Worm (Caenorhabditis elegans) whole organism, L1 larva: ENCODE data around the gene nhr-109.

Experiments used
- C04F5.9 ChIP-seq: sonication (generic microtip); optimal IDR thresholded peaks from 2 replicates; lab custom pipeline; 2016; ENCODE audit warnings: missing genetic modification characterization, missing compliant biosample characterization
- Y116A8C.19 ChIP-seq: sonication (generic microtip); optimal IDR thresholded peaks from 2 replicates; lab custom pipeline; 2016; ENCODE audit warnings: missing compliant biosample characterization, missing genetic modification characterization, borderline replicate concordance
- alr-1 ChIP-seq: fragments of 200-800 bp; sonication (Bioruptor generic); optimal IDR thresholded peaks from 2 replicates; lab custom pipeline; 2018; ENCODE audit warnings: borderline replicate concordance, mild to moderate bottlenecking, missing genetic modification characterization, missing compliant biosample characterization
- ama-1 ChIP-seq: fragments of 150-350 bp; optimal IDR thresholded peaks from 2 replicates; lab custom pipeline; 2014
- blmp-1 ChIP-seq: fragments of 150-350 bp; optimal IDR thresholded peaks from 2 replicates; lab custom pipeline; 2014; ENCODE audit warnings: missing biosample characterization, missing genetic modification characterization
- ceh-63 ChIP-seq: fragments of 200-800 bp; sonication (Bioruptor generic); optimal IDR thresholded peaks from 2 replicates; lab custom pipeline; 2018; ENCODE audit warnings: mild to moderate bottlenecking, missing genetic modification characterization, missing compliant biosample characterization
- dpl-1 ChIP-seq, 3 experiments: fragments of 150-350 bp in 2 of 3; sonication (generic microtip) in 1 of 3; optimal IDR thresholded peaks; 2 replicates each; lab custom pipeline; 2014 to 2017; ENCODE audit warnings: missing biosample characterization in 3 of 3, missing genetic modification characterization in 3 of 3, missing genetic modification reagents in 3 of 3
- dsc-1 ChIP-seq: sonication (generic microtip); optimal IDR thresholded peaks from 2 replicates; lab custom pipeline; 2016; ENCODE audit warnings: mild to moderate bottlenecking, missing genetic modification characterization, missing compliant biosample characterization
- efl-1 ChIP-seq, 4 experiments: fragments of 150-350 bp; optimal IDR thresholded peaks in 3 of 4; peaks in 1 of 4; 1 replicate in 1 of 4; 2 replicates in 3 of 4; lab custom pipeline; 2014; ENCODE audit warnings: missing biosample characterization in 2 of 4, missing genetic modification characterization in 2 of 4, missing genetic modification reagents in 2 of 4
- egl-13 ChIP-seq: sonication (generic microtip); optimal IDR thresholded peaks from 2 replicates; lab custom pipeline; 2016; ENCODE audit warnings: missing genotype, missing genetic modification reagents, missing genetic modification characterization, missing compliant biosample characterization
- elt-2 ChIP-seq: sonication (generic microtip); optimal IDR thresholded peaks from 2 replicates; lab custom pipeline; 2016; ENCODE audit warnings: missing genetic modification characterization, mild to moderate bottlenecking, inconsistent platforms, missing compliant biosample characterization, missing genetic modification reagents
- fos-1 ChIP-seq: fragments of 150-350 bp; optimal IDR thresholded peaks from 2 replicates; lab custom pipeline; 2014; ENCODE audit warnings: missing biosample characterization, missing genetic modification characterization
- grh-1 ChIP-seq: fragments of 200-800 bp; sonication (Bioruptor generic); IDR thresholded peaks from 2 replicates; pipeline ENCODE4 v1.3.6; 2022; ENCODE audit warnings: missing genetic modification reagents, missing genetic modification characterization, missing compliant biosample characterization
- hlh-4 ChIP-seq: sonication (generic microtip); optimal IDR thresholded peaks from 2 replicates; lab custom pipeline; 2016; ENCODE audit warnings: mild to moderate bottlenecking, missing genetic modification characterization, missing compliant biosample characterization
- irx-1 ChIP-seq: sonication (generic microtip); optimal IDR thresholded peaks from 2 replicates; lab custom pipeline; 2016; ENCODE audit warnings: missing genetic modification characterization, missing compliant biosample characterization
- isw-1 ChIP-seq: fragments of 200-800 bp; sonication (Bioruptor generic); IDR thresholded peaks from 2 replicates; pipeline ENCODE4 v1.3.6; 2022; ENCODE audit warnings: missing genetic modification characterization, missing compliant biosample characterization
- jun-1 ChIP-seq: fragments of 150-350 bp; optimal IDR thresholded peaks from 2 replicates; lab custom pipeline; 2014; ENCODE audit warnings: missing biosample characterization, missing genetic modification reagents, missing genetic modification characterization
- lin-13 ChIP-seq: fragments of 150-350 bp; optimal IDR thresholded peaks from 2 replicates; lab custom pipeline; 2014; ENCODE audit warnings: missing biosample characterization, missing genetic modification reagents, missing genetic modification characterization
- lin-14 ChIP-seq: fragments of 200-800 bp; sonication (Bioruptor generic); optimal IDR thresholded peaks from 2 replicates; lab custom pipeline; 2018; ENCODE audit warnings: mild to moderate bottlenecking, missing genetic modification characterization, moderate library complexity, missing compliant biosample characterization
- lin-35 ChIP-seq, 2 experiments: fragments of 150-350 bp; optimal IDR thresholded peaks; 2 replicates each; lab custom pipeline; 2014; ENCODE audit warnings: missing biosample characterization in 2 of 2, missing genetic modification characterization in 2 of 2, missing genetic modification reagents in 2 of 2
- lir-3 ChIP-seq: sonication (generic microtip); optimal IDR thresholded peaks from 2 replicates; lab custom pipeline; 2016; ENCODE audit warnings: mild to moderate bottlenecking, missing genetic modification characterization, moderate library complexity, missing compliant biosample characterization; ENCODE audit not compliant: poor library complexity
- mab-9 ChIP-seq: fragments of 200-800 bp; sonication (Bioruptor generic); IDR thresholded peaks from 2 replicates; pipeline ENCODE4 v1.3.6; 2022; ENCODE audit warnings: missing genetic modification reagents, missing genetic modification characterization, missing compliant biosample characterization
- mdl-1 ChIP-seq, 2 experiments: fragments of 150-350 bp; optimal IDR thresholded peaks; 2 replicates each; lab custom pipeline; 2014 to 2017; ENCODE audit warnings: missing biosample characterization in 2 of 2, missing genetic modification characterization in 2 of 2, inconsistent platforms in 1 of 2
- nhr-20 ChIP-seq: sonication (generic microtip); optimal IDR thresholded peaks from 2 replicates; lab custom pipeline; 2016; ENCODE audit warnings: mild to moderate bottlenecking, missing genetic modification characterization, missing compliant biosample characterization
- nhr-28 ChIP-seq: fragments of 150-350 bp; optimal IDR thresholded peaks from 2 replicates; lab custom pipeline; 2014; ENCODE audit warnings: missing biosample characterization, missing genetic modification characterization
- nhr-47 ChIP-seq: sonication (generic microtip); optimal IDR thresholded peaks from 2 replicates; lab custom pipeline; 2016; ENCODE audit warnings: mild to moderate bottlenecking, missing genetic modification characterization, moderate library complexity, missing compliant biosample characterization
- nhr-90 ChIP-seq: sonication (generic microtip); optimal IDR thresholded peaks from 2 replicates; lab custom pipeline; 2016; ENCODE audit warnings: mild to moderate bottlenecking, missing genetic modification characterization, missing compliant biosample characterization; ENCODE audit not compliant: poor library complexity
- pqm-1 ChIP-seq: sonication (generic microtip); optimal IDR thresholded peaks from 3 replicates; lab custom pipeline; 2017; ENCODE audit warnings: missing biosample characterization, missing genetic modification characterization
- skn-1 ChIP-seq: fragments of 150-350 bp; optimal IDR thresholded peaks from 2 replicates; lab custom pipeline; 2014; ENCODE audit warnings: missing biosample characterization, missing genetic modification characterization
- snpc-4 ChIP-seq: fragments of 150-350 bp; optimal IDR thresholded peaks from 2 replicates; lab custom pipeline; 2014; ENCODE audit warnings: missing biosample characterization, missing genetic modification characterization
- sup-37 ChIP-seq: fragments of 200-800 bp; sonication (Bioruptor generic); optimal IDR thresholded peaks from 2 replicates; lab custom pipeline; 2018; ENCODE audit warnings: mild to moderate bottlenecking, missing genetic modification characterization, missing compliant biosample characterization
- swsn-7 ChIP-seq: sonication (generic microtip); optimal IDR thresholded peaks from 2 replicates; lab custom pipeline; 2016; ENCODE audit warnings: missing genetic modification characterization, missing compliant biosample characterization
- unc-62 ChIP-seq: fragments of 150-350 bp; optimal IDR thresholded peaks from 2 replicates; lab custom pipeline; 2014; ENCODE audit warnings: missing biosample characterization, missing genetic modification reagents, missing genetic modification characterization
- unc-98 ChIP-seq: fragments of 200-800 bp; sonication (Bioruptor generic); IDR thresholded peaks from 2 replicates; pipeline ENCODE4 v1.3.6; 2022; ENCODE audit warnings: missing genetic modification characterization, missing compliant biosample characterization
- ztf-4 ChIP-seq: fragments of 150-350 bp; optimal IDR thresholded peaks from 2 replicates; lab custom pipeline; 2014; ENCODE audit warnings: missing biosample characterization, missing genetic modification characterization

Gene nhr-109

ce11 chrII:4460297-4460696 lies 27.1 kb downstream of the nhr-109 start:
- TF ChIP-seq efl-1 (optimal IDR thresholded peaks at IDR 0.05; lab: Kevin White, UChicago) (no peak), efl-1 (GFP tag; optimal IDR thresholded peaks at IDR 0.05 in 1 of 2; lab: Kevin White, UChicago) (peak in 1 of 2 experiments; percentile 24), C04F5.9 (tag; lab: Kevin White, UChicago) (no peak)

DNA sequence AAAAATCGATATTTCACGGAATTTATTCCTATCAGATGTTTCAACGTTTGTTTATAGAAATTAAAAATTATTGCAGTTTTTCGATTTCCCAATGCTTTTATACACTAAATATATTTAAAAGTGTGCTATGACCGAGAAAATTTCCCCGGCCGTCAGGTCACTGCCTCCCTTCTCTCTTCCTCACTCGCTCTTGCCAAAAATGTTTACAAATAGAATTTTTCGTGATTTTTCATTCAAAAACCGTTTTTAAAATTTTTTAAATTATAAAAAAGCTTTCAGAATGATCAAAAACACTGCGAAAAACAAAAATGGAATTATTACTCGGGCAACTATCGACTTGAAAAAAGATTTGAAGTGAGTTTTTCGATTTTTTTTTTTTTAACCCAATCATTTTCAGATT lies 27.7 kb downstream of the nhr-109 start, which contains the start of the genes T12C9.7 and vps-18:
T12C9.7 (minus strand) TSS at position 101 of the 400 bp plus-strand sequence.
vps-18 (plus strand) TSS at position 280 of the 400 bp plus-strand sequence.
- TF ChIP-seq sup-37 (GFP tag; lab: Kevin White, UChicago), result no peak
- no peak for TF ChIP-seq hlh-4 (tag; lab: Kevin White, UChicago)
- no peak for TF ChIP-seq ceh-63 (GFP tag; lab: Kevin White, UChicago)
- TF ChIP-seq C04F5.9 (tag; lab: Kevin White, UChicago), result no peak
- no peak for TF ChIP-seq mab-9 (GFP tag; lab: Robert Waterston, UW)
- TF ChIP-seq lin-14 (GFP tag; lab: Kevin White, UChicago), result no peak
- no peak for TF ChIP-seq ztf-4 (tag; lab: Kevin White, UChicago)
- no peak for TF ChIP-seq efl-1 (optimal IDR thresholded peaks at IDR 0.05; lab: Kevin White, UChicago)
- TF ChIP-seq efl-1 (GFP tag; optimal IDR thresholded peaks at IDR 0.05 in 1 of 2; lab: Kevin White, UChicago), result no peak
- no peak for TF ChIP-seq isw-1 (GFP tag; lab: Robert Waterston, UW)
- TF ChIP-seq irx-1 (tag; lab: Kevin White, UChicago), result no peak
- TF ChIP-seq jun-1 (tag; lab: Kevin White, UChicago), result no peak
- no peak for TF ChIP-seq grh-1
- no peak for TF ChIP-seq fos-1 (tag; lab: Kevin White, UChicago)
- TF ChIP-seq nhr-47, result no peak
- no peak for TF ChIP-seq elt-2 (tag; lab: Kevin White, UChicago)
- no peak for TF ChIP-seq lir-3
- TF ChIP-seq swsn-7 (tag; lab: Kevin White, UChicago), result no peak
- TF ChIP-seq snpc-4 (tag; lab: Kevin White, UChicago), result no peak
- TF ChIP-seq blmp-1, result no peak

DNA sequence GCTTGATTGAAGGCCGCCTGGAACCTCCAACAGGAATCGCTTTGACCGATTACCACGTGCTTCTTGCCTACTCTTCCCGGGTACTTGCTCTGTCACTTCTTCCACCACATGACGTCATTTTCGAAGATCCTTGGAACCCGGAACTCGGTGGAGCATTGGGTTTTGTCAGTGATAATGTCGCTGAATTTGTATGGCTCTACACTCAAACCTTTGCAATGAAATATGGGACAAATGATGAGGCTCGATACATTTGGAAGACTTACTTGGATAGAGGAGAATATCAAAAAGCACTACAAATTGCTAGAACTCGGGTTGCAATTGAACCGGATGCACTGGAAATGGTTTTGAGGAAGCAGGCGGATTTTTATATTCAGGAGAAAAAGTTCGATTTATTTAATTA lies 29.7 kb downstream of the nhr-109 start:
- TF ChIP-seq unc-98 (GFP tag; lab: Robert Waterston, UW) (no peak), mab-9 (GFP tag; lab: Robert Waterston, UW) (no peak), mdl-1 (tag; optimal IDR thresholded peaks at IDR 0.05; lab: Kevin White, UChicago) (no peak), unc-62 (no peak), ama-1 (no peak), nhr-28 (no peak), egl-13 (tag; lab: Kevin White, UChicago) (no peak), lin-14 (GFP tag; lab: Kevin White, UChicago) (no peak), dsc-1 (tag; lab: Kevin White, UChicago) (no peak), dpl-1 (GFP tag; optimal IDR thresholded peaks at IDR 0.05; lab: Kevin White, UChicago) (no peak), lin-35 (GFP tag; optimal IDR thresholded peaks at IDR 0.05; lab: Kevin White, UChicago) (no peak)

ce11 chrII:4467869-4468268 lies 34.7 kb downstream of the nhr-109 start, which contains the start of gene W06B4.2:
Gene W06B4.2 (plus strand): TSS chrII:4468169.
- TF ChIP-seq Y116A8C.19, result no peak
- no peak for TF ChIP-seq alr-1 (tag; lab: Kevin White, UChicago)
- TF ChIP-seq nhr-90 (tag; lab: Kevin White, UChicago), result no peak
- no peak for TF ChIP-seq skn-1 (tag; lab: Kevin White, UChicago)
- no peak for TF ChIP-seq pqm-1 (tag; lab: Kevin White, UChicago)
- no peak for TF ChIP-seq nhr-20 (tag; lab: Kevin White, UChicago)
- TF ChIP-seq fos-1 (tag; lab: Kevin White, UChicago), result no peak
- no peak for TF ChIP-seq lin-13 (GFP tag; lab: Kevin White, UChicago)
